Fruit fly (Drosophila melanogaster): ENCODE results near the gene Ssdp.

dm6 chr3R:18244171-18245043, 45.0 kb upstream of the Ssdp start:
- no peak for TF ChIP-seq GATAe (GFP tag; conservative IDR thresholded peaks at IDR 0.05)
- no peak for TF ChIP-seq Sin3A (optimal IDR thresholded peaks at IDR 0.05)
- no peak for TF ChIP-seq CG6689 (GFP tag; IDR thresholded peaks at IDR 0.05)
- TF ChIP-seq trem (tag; optimal IDR thresholded peaks at IDR 0.05): no peak
- TF ChIP-seq pb (GFP tag; optimal IDR thresholded peaks at IDR 0.05): no peak
- TF ChIP-seq sqz (GFP tag; optimal IDR thresholded peaks at IDR 0.05): peak; percentile 48
- no peak for TF ChIP-seq tna (GFP tag; IDR thresholded peaks at IDR 0.05; ENCODE audit: partially characterized antibody)
- no peak for TF ChIP-seq Abd-B (GFP tag; optimal IDR thresholded peaks at IDR 0.05)
- TF ChIP-seq Dfd (GFP tag; optimal IDR thresholded peaks at IDR 0.05): no peak
- TF ChIP-seq pho (GFP tag; optimal IDR thresholded peaks at IDR 0.05): no peak
- TF ChIP-seq stwl (tag; optimal IDR thresholded peaks at IDR 0.05): no peak
- no peak for TF ChIP-seq CG10654 (GFP tag; optimal IDR thresholded peaks at IDR 0.05)
- TF ChIP-seq pan (optimal IDR thresholded peaks at IDR 0.05): no peak
- no peak for TF ChIP-seq pan (GFP tag; optimal IDR thresholded peaks at IDR 0.05 in 1 of 2, IDR thresholded peaks at IDR 0.05 in 1 of 2)
- TF ChIP-seq Jarid2 (GFP tag; optimal IDR thresholded peaks at IDR 0.05): no peak

Measured in whole organism, embryonic.